Worm (Caenorhabditis elegans) whole organism, L2 larva: ENCODE results near the gene paqr-3.

Experiments used
- nhr-25 ChIP-seq: fragments of 150-350 bp; sonication (generic microtip); optimal IDR thresholded peaks from 3 replicates; lab custom pipeline; 2014; ENCODE audit warnings: missing biosample characterization, missing genetic modification characterization
- unc-62 ChIP-seq: fragments of 150-350 bp; optimal IDR thresholded peaks from 2 replicates; lab custom pipeline; 2014; ENCODE audit warnings: missing biosample characterization, missing genetic modification reagents, missing genetic modification characterization
- ztf-1 ChIP-seq: fragments of 200-800 bp; sonication (Bioruptor generic); conservative IDR thresholded peaks from 2 replicates; pipeline ENCODE4 v1.3.6; 2022; ENCODE audit warnings: missing genetic modification characterization, missing compliant biosample characterization

DNA sequence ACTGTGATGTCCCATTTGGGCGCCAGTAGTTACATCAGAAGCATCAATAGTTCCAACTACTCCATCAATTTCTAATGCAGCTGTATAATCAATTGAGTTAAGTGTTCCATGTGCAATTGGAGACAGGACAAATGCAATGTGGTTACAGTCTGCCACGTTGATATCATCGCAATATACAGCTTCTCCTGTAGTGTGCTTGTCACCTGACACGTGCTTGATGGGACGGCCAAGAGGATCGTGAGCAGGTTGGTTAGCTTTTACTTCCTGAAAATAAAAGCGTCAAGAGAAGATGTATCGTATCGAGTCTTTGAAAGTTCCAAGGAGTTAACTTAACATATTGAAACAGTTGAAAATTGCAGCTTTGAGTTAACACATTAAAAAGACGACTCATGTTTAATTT is 25.1 kb upstream of the paqr-3 start:
- TF ChIP-seq nhr-25 (tag; lab: Kevin White, UChicago) = no peak
- TF ChIP-seq unc-62 (GFP tag; lab: Kevin White, UChicago) = no peak
- no peak for TF ChIP-seq ztf-1 (GFP tag; lab: Robert Waterston, UW)
